Worm (Caenorhabditis elegans): ENCODE data around the gene R03D7.8.
A peak's percentile ranks its signal among the peaks of the same experiment; 100 is the strongest.

DNA sequence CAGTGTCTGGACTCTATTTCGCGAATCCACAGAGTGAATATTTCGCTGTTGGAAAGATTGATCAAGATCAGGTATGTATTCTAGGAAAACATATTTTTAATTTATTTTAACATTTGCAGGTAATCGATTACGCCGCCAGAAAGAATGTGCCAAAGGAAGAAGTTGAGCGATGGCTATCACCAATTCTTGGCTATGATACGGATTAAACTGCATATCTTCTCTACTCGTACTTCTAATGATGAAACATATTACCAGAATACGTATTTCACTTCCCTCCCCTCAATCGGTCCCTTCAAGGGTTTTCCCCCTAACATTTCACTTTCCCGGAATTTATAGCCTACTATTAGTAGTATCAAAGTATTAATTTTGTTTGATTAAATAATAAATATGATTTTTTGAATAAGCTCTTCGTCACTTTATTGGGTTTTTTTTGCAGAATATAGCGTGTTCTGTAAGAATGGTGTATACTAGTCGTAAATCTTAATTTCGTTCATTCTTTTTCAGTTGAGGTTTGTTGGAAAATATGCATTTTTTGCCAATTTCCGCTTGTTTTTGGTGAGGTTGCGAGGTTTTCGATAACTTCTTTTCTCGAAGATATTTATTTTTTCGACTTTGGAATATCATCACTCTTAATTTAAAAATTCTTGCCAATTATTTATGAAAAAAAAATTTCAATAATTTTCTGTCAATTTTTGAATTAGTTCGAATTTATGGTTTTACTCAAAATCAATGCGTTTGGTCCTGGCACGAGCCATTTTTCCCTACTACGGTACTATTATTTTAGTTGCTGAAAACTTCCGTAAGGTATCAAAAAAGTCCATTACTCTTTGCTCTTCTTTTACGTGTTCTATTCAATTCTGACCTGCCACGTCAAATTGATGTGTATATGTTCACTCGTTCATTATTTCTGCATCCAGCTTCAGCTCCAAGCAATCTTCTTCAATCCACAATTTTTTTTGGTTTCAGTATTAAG lies 25.7 kb downstream of the R03D7.8 start:
- no peak for TF ChIP-seq chd-7 (tag; optimal IDR thresholded peaks at IDR 0.05)
- TF ChIP-seq sdz-38 (tag; optimal IDR thresholded peaks at IDR 0.05) = no peak
- TF ChIP-seq ceh-100 (GFP tag; IDR thresholded peaks at IDR 0.05) = no peak
- TF ChIP-seq dpl-1 (GFP tag; optimal IDR thresholded peaks at IDR 0.05) = no peak
- no peak for TF ChIP-seq unc-62 (GFP tag; optimal IDR thresholded peaks at IDR 0.05)
- TF ChIP-seq F39B2.1 (GFP tag; IDR thresholded peaks at IDR 0.05) = no peak
- TF ChIP-seq lsy-27 (tag; optimal IDR thresholded peaks at IDR 0.05; ENCODE audit: borderline replicate concordance, insufficient read depth) = no peak
- TF ChIP-seq die-1 (tag; optimal IDR thresholded peaks at IDR 0.05) = no peak
- TF ChIP-seq fkh-3 (tag; optimal IDR thresholded peaks at IDR 0.05) = no peak
- 0 out of 2 replicates have a peak, but pooled peaks have one; percentile 57 for TF ChIP-seq madf-3 (GFP tag; IDR thresholded peaks at IDR 0.05)

Data from whole organism, young adult.